Worm (Caenorhabditis elegans) whole organism, L1 larva: ENCODE measurements around the gene K08D12.3.

ENCODE experiments used
- C04F5.9 ChIP-seq: sonication (generic microtip); optimal IDR thresholded peaks from 2 replicates; lab custom pipeline; 2016; ENCODE audit warnings: missing genetic modification characterization, missing compliant biosample characterization
- C16A3.4 ChIP-seq: fragments of 150-350 bp; optimal IDR thresholded peaks from 2 replicates; lab custom pipeline; 2014; ENCODE audit warnings: missing biosample characterization, missing genetic modification characterization
- F16B12.6 ChIP-seq: fragments of 150-350 bp; optimal IDR thresholded peaks from 2 replicates; lab custom pipeline; 2014; ENCODE audit warnings: missing biosample characterization, missing genetic modification characterization
- aha-1 ChIP-seq: fragments of 150-350 bp; optimal IDR thresholded peaks from 2 replicates; lab custom pipeline; 2014; ENCODE audit warnings: missing biosample characterization, missing genetic modification characterization
- alr-1 ChIP-seq: fragments of 200-800 bp; sonication (Bioruptor generic); optimal IDR thresholded peaks from 2 replicates; lab custom pipeline; 2018; ENCODE audit warnings: borderline replicate concordance, mild to moderate bottlenecking, missing genetic modification characterization, missing compliant biosample characterization
- aly-2 ChIP-seq: fragments of 150-350 bp; optimal IDR thresholded peaks from 2 replicates; lab custom pipeline; 2014; ENCODE audit warnings: missing biosample characterization, missing genetic modification characterization
- blmp-1 ChIP-seq: fragments of 150-350 bp; optimal IDR thresholded peaks from 2 replicates; lab custom pipeline; 2014; ENCODE audit warnings: missing biosample characterization, missing genetic modification characterization
- ceh-63 ChIP-seq: fragments of 200-800 bp; sonication (Bioruptor generic); optimal IDR thresholded peaks from 2 replicates; lab custom pipeline; 2018; ENCODE audit warnings: mild to moderate bottlenecking, missing genetic modification characterization, missing compliant biosample characterization
- ceh-90 ChIP-seq: sonication (generic microtip); optimal IDR thresholded peaks from 2 replicates; lab custom pipeline; 2016; ENCODE audit warnings: missing genetic modification characterization, missing compliant biosample characterization
- dpl-1 ChIP-seq, 3 experiments: fragments of 150-350 bp in 2 of 3; sonication (generic microtip) in 1 of 3; optimal IDR thresholded peaks; 2 replicates each; lab custom pipeline; 2014 to 2017; ENCODE audit warnings: missing biosample characterization in 3 of 3, missing genetic modification characterization in 3 of 3, missing genetic modification reagents in 3 of 3
- dsc-1 ChIP-seq: sonication (generic microtip); optimal IDR thresholded peaks from 2 replicates; lab custom pipeline; 2016; ENCODE audit warnings: mild to moderate bottlenecking, missing genetic modification characterization, missing compliant biosample characterization
- efl-1 ChIP-seq, 4 experiments: fragments of 150-350 bp; optimal IDR thresholded peaks in 3 of 4; peaks in 1 of 4; 1 replicate in 1 of 4; 2 replicates in 3 of 4; lab custom pipeline; 2014; ENCODE audit warnings: missing biosample characterization in 2 of 4, missing genetic modification characterization in 2 of 4, missing genetic modification reagents in 2 of 4
- elt-2 ChIP-seq: sonication (generic microtip); optimal IDR thresholded peaks from 2 replicates; lab custom pipeline; 2016; ENCODE audit warnings: missing genetic modification characterization, mild to moderate bottlenecking, inconsistent platforms, missing compliant biosample characterization, missing genetic modification reagents
- ets-5 ChIP-seq: fragments of 200-800 bp; sonication (Bioruptor generic); IDR thresholded peaks from 2 replicates; pipeline ENCODE4 v1.3.6; 2022; ENCODE audit warnings: missing genetic modification characterization, missing compliant biosample characterization
- fkh-10 ChIP-seq: sonication (generic microtip); optimal IDR thresholded peaks from 2 replicates; lab custom pipeline; 2017; ENCODE audit warnings: missing biosample characterization, missing genetic modification reagents, missing genetic modification characterization
- fkh-4 ChIP-seq: sonication (generic microtip); optimal IDR thresholded peaks from 2 replicates; lab custom pipeline; 2016; ENCODE audit warnings: missing compliant biosample characterization, missing genetic modification characterization, borderline replicate concordance
- fkh-8 ChIP-seq: sonication (generic microtip); optimal IDR thresholded peaks from 2 replicates; lab custom pipeline; 2016; ENCODE audit warnings: mild to moderate bottlenecking, missing genetic modification characterization, missing compliant biosample characterization
- grh-1 ChIP-seq: fragments of 200-800 bp; sonication (Bioruptor generic); IDR thresholded peaks from 2 replicates; pipeline ENCODE4 v1.3.6; 2022; ENCODE audit warnings: missing genetic modification reagents, missing genetic modification characterization, missing compliant biosample characterization
- isw-1 ChIP-seq: fragments of 200-800 bp; sonication (Bioruptor generic); IDR thresholded peaks from 2 replicates; pipeline ENCODE4 v1.3.6; 2022; ENCODE audit warnings: missing genetic modification characterization, missing compliant biosample characterization
- lin-14 ChIP-seq: fragments of 200-800 bp; sonication (Bioruptor generic); optimal IDR thresholded peaks from 2 replicates; lab custom pipeline; 2018; ENCODE audit warnings: mild to moderate bottlenecking, missing genetic modification characterization, moderate library complexity, missing compliant biosample characterization
- lin-15B ChIP-seq: fragments of 150-350 bp; sonication (generic microtip); optimal IDR thresholded peaks from 3 replicates; lab custom pipeline; 2014; ENCODE audit warnings: missing biosample characterization, missing genetic modification characterization
- lin-39 ChIP-seq: fragments of 150-350 bp; optimal IDR thresholded peaks from 2 replicates; lab custom pipeline; 2014; ENCODE audit warnings: missing biosample characterization, missing genetic modification reagents, missing genetic modification characterization
- lir-3 ChIP-seq: sonication (generic microtip); optimal IDR thresholded peaks from 2 replicates; lab custom pipeline; 2016; ENCODE audit warnings: mild to moderate bottlenecking, missing genetic modification characterization, moderate library complexity, missing compliant biosample characterization; ENCODE audit not compliant: poor library complexity
- lsy-2 ChIP-seq, 2 experiments: fragments of 150-350 bp; optimal IDR thresholded peaks; 2 replicates each; lab custom pipeline; 2014; ENCODE audit warnings: missing biosample characterization in 2 of 2, missing genetic modification characterization in 2 of 2
- mep-1 ChIP-seq: fragments of 150-350 bp; optimal IDR thresholded peaks from 2 replicates; lab custom pipeline; 2014; ENCODE audit warnings: missing biosample characterization, missing genetic modification characterization
- nhr-19 ChIP-seq: fragments of 200-800 bp; sonication (Bioruptor generic); conservative IDR thresholded peaks from 2 replicates; pipeline ENCODE4 v1.3.6; 2022; ENCODE audit warnings: missing genetic modification characterization, missing compliant biosample characterization
- nhr-20 ChIP-seq: sonication (generic microtip); optimal IDR thresholded peaks from 2 replicates; lab custom pipeline; 2016; ENCODE audit warnings: mild to moderate bottlenecking, missing genetic modification characterization, missing compliant biosample characterization
- nhr-28 ChIP-seq: fragments of 150-350 bp; optimal IDR thresholded peaks from 2 replicates; lab custom pipeline; 2014; ENCODE audit warnings: missing biosample characterization, missing genetic modification characterization
- nhr-76 ChIP-seq: sonication (generic microtip); optimal IDR thresholded peaks from 2 replicates; lab custom pipeline; 2017; ENCODE audit warnings: missing biosample characterization, missing genetic modification characterization
- nhr-77 ChIP-seq: fragments of 150-350 bp; optimal IDR thresholded peaks from 2 replicates; lab custom pipeline; 2014; ENCODE audit warnings: missing biosample characterization, missing genetic modification characterization
- nhr-84 ChIP-seq: sonication (generic microtip); optimal IDR thresholded peaks from 2 replicates; lab custom pipeline; 2017; ENCODE audit warnings: missing biosample characterization, missing genetic modification characterization
- pax-3 ChIP-seq: fragments of 200-800 bp; sonication (Bioruptor generic); optimal IDR thresholded peaks from 2 replicates; lab custom pipeline; 2018; ENCODE audit warnings: mild to moderate bottlenecking, missing genetic modification characterization, moderate library complexity, missing compliant biosample characterization
- pqm-1 ChIP-seq: sonication (generic microtip); optimal IDR thresholded peaks from 3 replicates; lab custom pipeline; 2017; ENCODE audit warnings: missing biosample characterization, missing genetic modification characterization
- skn-1 ChIP-seq: fragments of 150-350 bp; optimal IDR thresholded peaks from 2 replicates; lab custom pipeline; 2014; ENCODE audit warnings: missing biosample characterization, missing genetic modification characterization
- snu-23 ChIP-seq: sonication (generic microtip); optimal IDR thresholded peaks from 2 replicates; lab custom pipeline; 2016; ENCODE audit warnings: missing genetic modification characterization, missing compliant biosample characterization
- sox-4 ChIP-seq: sonication (generic microtip); optimal IDR thresholded peaks from 2 replicates; lab custom pipeline; 2016; ENCODE audit warnings: missing genetic modification characterization, missing compliant biosample characterization
- sup-37 ChIP-seq: fragments of 200-800 bp; sonication (Bioruptor generic); optimal IDR thresholded peaks from 2 replicates; lab custom pipeline; 2018; ENCODE audit warnings: mild to moderate bottlenecking, missing genetic modification characterization, missing compliant biosample characterization
- tbx-2 ChIP-seq: sonication (generic microtip); optimal IDR thresholded peaks from 2 replicates; lab custom pipeline; 2016; ENCODE audit warnings: missing genetic modification characterization, missing compliant biosample characterization
- unc-62 ChIP-seq: fragments of 150-350 bp; optimal IDR thresholded peaks from 2 replicates; lab custom pipeline; 2014; ENCODE audit warnings: missing biosample characterization, missing genetic modification reagents, missing genetic modification characterization
- unc-86 ChIP-seq: sonication (generic microtip); optimal IDR thresholded peaks from 2 replicates; lab custom pipeline; 2016; ENCODE audit warnings: missing genetic modification characterization, missing compliant biosample characterization
- unc-98 ChIP-seq: fragments of 200-800 bp; sonication (Bioruptor generic); IDR thresholded peaks from 2 replicates; pipeline ENCODE4 v1.3.6; 2022; ENCODE audit warnings: missing genetic modification characterization, missing compliant biosample characterization
- xbp-1 ChIP-seq: sonication (generic microtip); optimal IDR thresholded peaks from 2 replicates; lab custom pipeline; 2016; ENCODE audit warnings: missing genetic modification characterization, missing compliant biosample characterization
- zag-1 ChIP-seq: fragments of 150-350 bp; optimal IDR thresholded peaks from 2 replicates; lab custom pipeline; 2014; ENCODE audit warnings: missing biosample characterization, missing genetic modification characterization
- zip-4 ChIP-seq: fragments of 200-800 bp; sonication (Bioruptor generic); optimal IDR thresholded peaks from 2 replicates; lab custom pipeline; 2018; ENCODE audit warnings: mild to moderate bottlenecking, missing genetic modification characterization, moderate library complexity, missing compliant biosample characterization

K08D12.3 gene

ce11 chrIV:1711029-1711489, 994 bp downstream of the K08D12.3 start, which contains the start of gene rpi-2 (continued):
- TF ChIP-seq unc-86 (tag; lab: Kevin White, UChicago) (peak; percentile 26), skn-1 (tag; lab: Kevin White, UChicago) (no peak), pax-3 (no peak), efl-1 (optimal IDR thresholded peaks at IDR 0.05; lab: Kevin White, UChicago) (peak in 1 of 2 experiments; percentile 22), efl-1 (GFP tag; optimal IDR thresholded peaks at IDR 0.05 in 1 of 2; lab: Kevin White, UChicago) (peak in 1 of 2 experiments; percentile 60), fkh-10 (GFP tag; lab: Kevin White, UChicago) (no peak), ets-5 (no peak), grh-1 (GFP tag; lab: Robert Waterston, UW) (peak; percentile 47), nhr-28 (tag; lab: Kevin White, UChicago) (no peak), elt-2 (tag; lab: Kevin White, UChicago) (no peak), lin-39 (tag; lab: Kevin White, UChicago) (no peak), fkh-4 (tag; lab: Kevin White, UChicago) (no peak), dsc-1 (tag; lab: Kevin White, UChicago) (no peak), aly-2 (tag; lab: Kevin White, UChicago) (no peak), C04F5.9 (tag; lab: Kevin White, UChicago) (no peak), unc-62 (GFP tag; lab: Kevin White, UChicago) (no peak), isw-1 (GFP tag; lab: Robert Waterston, UW) (no peak), alr-1 (no peak), pqm-1 (tag; lab: Kevin White, UChicago) (no peak), nhr-19 (0 out of 2 replicates have a peak, but pooled peaks have one; percentile 14), nhr-77 (peak; percentile 1), dpl-1 (GFP tag; optimal IDR thresholded peaks at IDR 0.05; lab: Kevin White, UChicago) (no peak), lin-14 (peak; percentile 17), aha-1 (no peak), ceh-90 (tag; lab: Kevin White, UChicago) (no peak), xbp-1 (tag; lab: Kevin White, UChicago) (no peak), nhr-20 (tag; lab: Kevin White, UChicago) (peak; percentile 43), tbx-2 (tag; lab: Kevin White, UChicago) (peak; percentile 8), ceh-63 (no peak), snu-23 (GFP tag; lab: Kevin White, UChicago) (peak; percentile 43), F16B12.6 (no peak)

- TF ChIP-seq ets-5 = no peak
- TF ChIP-seq unc-98 (GFP tag; lab: Robert Waterston, UW) = no peak
- TF ChIP-seq, all 84 proteins: peak for 0
Measured at ce11 chrIV:1713618-1714017, 3.6 kb downstream of the K08D12.3 start.

ce11 chrIV:1715705-1716104, 5.6 kb downstream of the K08D12.3 start:
- TF ChIP-seq nhr-77 (no peak), nhr-84 (tag; lab: Kevin White, UChicago) (no peak), lsy-2 (tag; optimal IDR thresholded peaks at IDR 0.05; lab: Kevin White, UChicago) (peak in 1 of 2 experiments; percentile 17), mep-1 (no peak), ceh-90 (tag; lab: Kevin White, UChicago) (no peak), fkh-8 (no peak), efl-1 (optimal IDR thresholded peaks at IDR 0.05; lab: Kevin White, UChicago) (no peak), efl-1 (GFP tag; optimal IDR thresholded peaks at IDR 0.05 in 1 of 2; lab: Kevin White, UChicago) (peak in 1 of 2 experiments; percentile 51), lir-3 (tag; lab: Kevin White, UChicago) (no peak), lin-15B (tag; lab: Kevin White, UChicago) (no peak), zag-1 (tag; lab: Kevin White, UChicago) (no peak), sox-4 (tag; lab: Kevin White, UChicago) (no peak), zip-4 (GFP tag; lab: Kevin White, UChicago) (no peak), blmp-1 (tag; lab: Kevin White, UChicago) (peak; percentile 20), C16A3.4 (tag; lab: Kevin White, UChicago) (no peak), lin-14 (peak; percentile 34), sup-37 (GFP tag; lab: Kevin White, UChicago) (no peak), nhr-76 (tag; lab: Kevin White, UChicago) (no peak), snu-23 (GFP tag; lab: Kevin White, UChicago) (peak; percentile 6), lin-39 (tag; lab: Kevin White, UChicago) (no peak)
- TF ChIP-seq, all 84 proteins: peak for 5
